Worm (Caenorhabditis elegans) whole organism, L1 larva: ENCODE results near the gene B0365.9.
A peak's percentile ranks its signal among the peaks of the same experiment; 100 is the strongest.

ENCODE experiments used
- C16A3.4 ChIP-seq: fragments of 150-350 bp; optimal IDR thresholded peaks from 2 replicates; lab custom pipeline; 2014; ENCODE audit warnings: missing biosample characterization, missing genetic modification characterization
- Y116A8C.19 ChIP-seq: sonication (generic microtip); optimal IDR thresholded peaks from 2 replicates; lab custom pipeline; 2016; ENCODE audit warnings: missing compliant biosample characterization, missing genetic modification characterization, borderline replicate concordance
- aha-1 ChIP-seq: fragments of 150-350 bp; optimal IDR thresholded peaks from 2 replicates; lab custom pipeline; 2014; ENCODE audit warnings: missing biosample characterization, missing genetic modification characterization
- ama-1 ChIP-seq: fragments of 150-350 bp; optimal IDR thresholded peaks from 2 replicates; lab custom pipeline; 2014
- ceh-63 ChIP-seq: fragments of 200-800 bp; sonication (Bioruptor generic); optimal IDR thresholded peaks from 2 replicates; lab custom pipeline; 2018; ENCODE audit warnings: mild to moderate bottlenecking, missing genetic modification characterization, missing compliant biosample characterization
- ceh-8 ChIP-seq: fragments of 200-800 bp; sonication (Bioruptor generic); optimal IDR thresholded peaks from 2 replicates; lab custom pipeline; 2018; ENCODE audit warnings: mild to moderate bottlenecking, missing genetic modification characterization, moderate library complexity, missing compliant biosample characterization
- ceh-82 ChIP-seq, 3 experiments: fragments of 150-350 bp in 1 of 3; sonication (generic microtip) in 2 of 3; optimal IDR thresholded peaks; 2 replicates each; lab custom pipeline; 2014 to 2017; ENCODE audit warnings: missing biosample characterization in 3 of 3, missing genetic modification characterization in 3 of 3
- ceh-88 ChIP-seq: fragments of 200-800 bp; sonication (Bioruptor generic); IDR thresholded peaks from 2 replicates; pipeline ENCODE4 v1.3.6; 2022; ENCODE audit warnings: missing genetic modification characterization, missing compliant biosample characterization
- ceh-90 ChIP-seq: sonication (generic microtip); optimal IDR thresholded peaks from 2 replicates; lab custom pipeline; 2016; ENCODE audit warnings: missing genetic modification characterization, missing compliant biosample characterization
- dpl-1 ChIP-seq, 3 experiments: fragments of 150-350 bp in 2 of 3; sonication (generic microtip) in 1 of 3; optimal IDR thresholded peaks; 2 replicates each; lab custom pipeline; 2014 to 2017; ENCODE audit warnings: missing biosample characterization in 3 of 3, missing genetic modification characterization in 3 of 3, missing genetic modification reagents in 3 of 3
- egl-27 ChIP-seq, 2 experiments: fragments of 150-350 bp in 1 of 2; sonication (generic microtip); optimal IDR thresholded peaks; 3 replicates each; lab custom pipeline; 2017 to 2018; ENCODE audit warnings: missing biosample characterization in 2 of 2, missing genetic modification characterization in 2 of 2, missing genetic modification reagents in 2 of 2
- elt-2 ChIP-seq: sonication (generic microtip); optimal IDR thresholded peaks from 2 replicates; lab custom pipeline; 2016; ENCODE audit warnings: missing genetic modification characterization, mild to moderate bottlenecking, inconsistent platforms, missing compliant biosample characterization, missing genetic modification reagents
- elt-3 ChIP-seq, 6 experiments: fragments of 150-350 bp in 1 of 6; sonication (generic microtip); optimal IDR thresholded peaks; 2 replicates each; lab custom pipeline; 2017 to 2018; ENCODE audit warnings: missing biosample characterization in 6 of 6, missing genetic modification characterization in 6 of 6, inconsistent platforms in 1 of 6
- fkh-10 ChIP-seq: sonication (generic microtip); optimal IDR thresholded peaks from 2 replicates; lab custom pipeline; 2017; ENCODE audit warnings: missing biosample characterization, missing genetic modification reagents, missing genetic modification characterization
- fkh-4 ChIP-seq: sonication (generic microtip); optimal IDR thresholded peaks from 2 replicates; lab custom pipeline; 2016; ENCODE audit warnings: missing compliant biosample characterization, missing genetic modification characterization, borderline replicate concordance
- fkh-8 ChIP-seq: sonication (generic microtip); optimal IDR thresholded peaks from 2 replicates; lab custom pipeline; 2016; ENCODE audit warnings: mild to moderate bottlenecking, missing genetic modification characterization, missing compliant biosample characterization
- fos-1 ChIP-seq: fragments of 150-350 bp; optimal IDR thresholded peaks from 2 replicates; lab custom pipeline; 2014; ENCODE audit warnings: missing biosample characterization, missing genetic modification characterization
- grh-1 ChIP-seq: fragments of 200-800 bp; sonication (Bioruptor generic); IDR thresholded peaks from 2 replicates; pipeline ENCODE4 v1.3.6; 2022; ENCODE audit warnings: missing genetic modification reagents, missing genetic modification characterization, missing compliant biosample characterization
- hlh-4 ChIP-seq: sonication (generic microtip); optimal IDR thresholded peaks from 2 replicates; lab custom pipeline; 2016; ENCODE audit warnings: mild to moderate bottlenecking, missing genetic modification characterization, missing compliant biosample characterization
- hpl-2 ChIP-seq: fragments of 150-350 bp; optimal IDR thresholded peaks from 2 replicates; lab custom pipeline; 2014; ENCODE audit warnings: missing biosample characterization, missing genetic modification reagents, missing genetic modification characterization
- irx-1 ChIP-seq: sonication (generic microtip); optimal IDR thresholded peaks from 2 replicates; lab custom pipeline; 2016; ENCODE audit warnings: missing genetic modification characterization, missing compliant biosample characterization
- isw-1 ChIP-seq: fragments of 200-800 bp; sonication (Bioruptor generic); IDR thresholded peaks from 2 replicates; pipeline ENCODE4 v1.3.6; 2022; ENCODE audit warnings: missing genetic modification characterization, missing compliant biosample characterization
- jun-1 ChIP-seq: fragments of 150-350 bp; optimal IDR thresholded peaks from 2 replicates; lab custom pipeline; 2014; ENCODE audit warnings: missing biosample characterization, missing genetic modification reagents, missing genetic modification characterization
- lin-13 ChIP-seq: fragments of 150-350 bp; optimal IDR thresholded peaks from 2 replicates; lab custom pipeline; 2014; ENCODE audit warnings: missing biosample characterization, missing genetic modification reagents, missing genetic modification characterization
- lin-15B ChIP-seq: fragments of 150-350 bp; sonication (generic microtip); optimal IDR thresholded peaks from 3 replicates; lab custom pipeline; 2014; ENCODE audit warnings: missing biosample characterization, missing genetic modification characterization
- lsy-2 ChIP-seq, 2 experiments: fragments of 150-350 bp; optimal IDR thresholded peaks; 2 replicates each; lab custom pipeline; 2014; ENCODE audit warnings: missing biosample characterization in 2 of 2, missing genetic modification characterization in 2 of 2
- mdl-1 ChIP-seq, 2 experiments: fragments of 150-350 bp; optimal IDR thresholded peaks; 2 replicates each; lab custom pipeline; 2014 to 2017; ENCODE audit warnings: missing biosample characterization in 2 of 2, missing genetic modification characterization in 2 of 2, inconsistent platforms in 1 of 2
- mep-1 ChIP-seq: fragments of 150-350 bp; optimal IDR thresholded peaks from 2 replicates; lab custom pipeline; 2014; ENCODE audit warnings: missing biosample characterization, missing genetic modification characterization
- nhr-11 ChIP-seq: fragments of 150-350 bp; optimal IDR thresholded peaks from 2 replicates; lab custom pipeline; 2014; ENCODE audit warnings: missing biosample characterization, missing genetic modification characterization
- nhr-12 ChIP-seq: sonication (generic microtip); optimal IDR thresholded peaks from 2 replicates; lab custom pipeline; 2017; ENCODE audit warnings: missing biosample characterization, missing genetic modification characterization
- nhr-47 ChIP-seq: sonication (generic microtip); optimal IDR thresholded peaks from 2 replicates; lab custom pipeline; 2016; ENCODE audit warnings: mild to moderate bottlenecking, missing genetic modification characterization, moderate library complexity, missing compliant biosample characterization
- nhr-71 ChIP-seq: sonication (generic microtip); optimal IDR thresholded peaks from 2 replicates; lab custom pipeline; 2016; ENCODE audit warnings: mild to moderate bottlenecking, missing genetic modification characterization, moderate library complexity, missing compliant biosample characterization
- nhr-76 ChIP-seq: sonication (generic microtip); optimal IDR thresholded peaks from 2 replicates; lab custom pipeline; 2017; ENCODE audit warnings: missing biosample characterization, missing genetic modification characterization
- nhr-77 ChIP-seq: fragments of 150-350 bp; optimal IDR thresholded peaks from 2 replicates; lab custom pipeline; 2014; ENCODE audit warnings: missing biosample characterization, missing genetic modification characterization
- nhr-84 ChIP-seq: sonication (generic microtip); optimal IDR thresholded peaks from 2 replicates; lab custom pipeline; 2017; ENCODE audit warnings: missing biosample characterization, missing genetic modification characterization
- nhr-85 ChIP-seq: sonication (generic microtip); peaks from one replicate; lab custom pipeline; 2016; ENCODE audit warnings: missing genetic modification characterization, inconsistent platforms, missing compliant biosample characterization
- nhr-90 ChIP-seq: sonication (generic microtip); optimal IDR thresholded peaks from 2 replicates; lab custom pipeline; 2016; ENCODE audit warnings: mild to moderate bottlenecking, missing genetic modification characterization, missing compliant biosample characterization; ENCODE audit not compliant: poor library complexity
- pqm-1 ChIP-seq: sonication (generic microtip); optimal IDR thresholded peaks from 3 replicates; lab custom pipeline; 2017; ENCODE audit warnings: missing biosample characterization, missing genetic modification characterization
- rnt-1 ChIP-seq: sonication (generic microtip); optimal IDR thresholded peaks from 2 replicates; lab custom pipeline; 2016; ENCODE audit warnings: mild to moderate bottlenecking, missing genetic modification characterization, moderate library complexity, missing compliant biosample characterization
- snpc-4 ChIP-seq: fragments of 150-350 bp; optimal IDR thresholded peaks from 2 replicates; lab custom pipeline; 2014; ENCODE audit warnings: missing biosample characterization, missing genetic modification characterization
- snu-23 ChIP-seq: sonication (generic microtip); optimal IDR thresholded peaks from 2 replicates; lab custom pipeline; 2016; ENCODE audit warnings: missing genetic modification characterization, missing compliant biosample characterization
- sptf-1 ChIP-seq: fragments of 150-350 bp; optimal IDR thresholded peaks from 2 replicates; lab custom pipeline; 2014; ENCODE audit warnings: missing biosample characterization, missing genetic modification characterization
- sup-37 ChIP-seq: fragments of 200-800 bp; sonication (Bioruptor generic); optimal IDR thresholded peaks from 2 replicates; lab custom pipeline; 2018; ENCODE audit warnings: mild to moderate bottlenecking, missing genetic modification characterization, missing compliant biosample characterization
- tbx-2 ChIP-seq: sonication (generic microtip); optimal IDR thresholded peaks from 2 replicates; lab custom pipeline; 2016; ENCODE audit warnings: missing genetic modification characterization, missing compliant biosample characterization
- unc-130 ChIP-seq: fragments of 150-350 bp; optimal IDR thresholded peaks from 2 replicates; lab custom pipeline; 2017; ENCODE audit warnings: missing biosample characterization, missing genetic modification characterization, inconsistent platforms
- unc-30 ChIP-seq: sonication (generic microtip); optimal IDR thresholded peaks from 2 replicates; lab custom pipeline; 2017; ENCODE audit warnings: missing biosample characterization, missing genetic modification characterization
- unc-62 ChIP-seq: fragments of 150-350 bp; optimal IDR thresholded peaks from 2 replicates; lab custom pipeline; 2014; ENCODE audit warnings: missing biosample characterization, missing genetic modification reagents, missing genetic modification characterization
- unc-98 ChIP-seq: fragments of 200-800 bp; sonication (Bioruptor generic); IDR thresholded peaks from 2 replicates; pipeline ENCODE4 v1.3.6; 2022; ENCODE audit warnings: missing genetic modification characterization, missing compliant biosample characterization
- xbp-1 ChIP-seq: sonication (generic microtip); optimal IDR thresholded peaks from 2 replicates; lab custom pipeline; 2016; ENCODE audit warnings: missing genetic modification characterization, missing compliant biosample characterization
- zag-1 ChIP-seq: fragments of 150-350 bp; optimal IDR thresholded peaks from 2 replicates; lab custom pipeline; 2014; ENCODE audit warnings: missing biosample characterization, missing genetic modification characterization
- zip-4 ChIP-seq: fragments of 200-800 bp; sonication (Bioruptor generic); optimal IDR thresholded peaks from 2 replicates; lab custom pipeline; 2018; ENCODE audit warnings: mild to moderate bottlenecking, missing genetic modification characterization, moderate library complexity, missing compliant biosample characterization
- ztf-11 ChIP-seq, 2 experiments: sonication (generic microtip); optimal IDR thresholded peaks; 2 replicates each; lab custom pipeline; 2016 to 2017; ENCODE audit warnings: missing genetic modification characterization in 2 of 2, missing biosample characterization in 1 of 2, missing compliant biosample characterization in 1 of 2

The B0365.9 gene

ce11 chrV:13085917-13086552, 47.3 kb downstream of the B0365.9 start (continued):
- TF ChIP-seq unc-98 (GFP tag; lab: Robert Waterston, UW) (no peak), nhr-77 (tag; lab: Kevin White, UChicago) (peak; percentile 64), snu-23 (GFP tag; lab: Kevin White, UChicago) (peak; percentile 85), sup-37 (GFP tag; lab: Kevin White, UChicago) (peak; percentile 61), C16A3.4 (peak; percentile 51), jun-1 (tag; lab: Kevin White, UChicago) (peak; percentile 64), fos-1 (tag; lab: Kevin White, UChicago) (peak; percentile 6), aha-1 (tag; lab: Kevin White, UChicago) (no peak), fkh-4 (peak; percentile 11), mep-1 (tag; lab: Kevin White, UChicago) (peak; percentile 50), grh-1 (GFP tag; lab: Robert Waterston, UW) (peak; percentile 65), nhr-71 (tag; lab: Kevin White, UChicago) (peak; percentile 93), mdl-1 (tag; optimal IDR thresholded peaks at IDR 0.05; lab: Kevin White, UChicago) (peak in 1 of 2 experiments; percentile 40), lin-13 (peak; percentile 65), elt-2 (tag; lab: Kevin White, UChicago) (peak; percentile 24), sptf-1 (no peak), nhr-12 (tag; lab: Kevin White, UChicago) (no peak), egl-27 (tag; optimal IDR thresholded peaks at IDR 0.05; lab: Kevin White, UChicago) (peak; percentile 43 to 48), ceh-8 (GFP tag; lab: Kevin White, UChicago) (no peak), xbp-1 (peak; percentile 61), isw-1 (GFP tag; lab: Robert Waterston, UW) (no peak; the same call in 1 of the 2 replicates), elt-3 (tag; optimal IDR thresholded peaks at IDR 0.05; lab: Kevin White, UChicago) (peak in 1 of 6 experiments; percentile 32), hlh-4 (tag; lab: Kevin White, UChicago) (no peak), irx-1 (tag; lab: Kevin White, UChicago) (peak; percentile 40), unc-130 (tag; lab: Kevin White, UChicago) (peak; percentile 71), lin-15B (tag; lab: Kevin White, UChicago) (peak; percentile 16), ceh-82 (tag; optimal IDR thresholded peaks at IDR 0.05; lab: Kevin White, UChicago) (peak; percentile 57 to 86 (median 62)), ceh-90 (tag; lab: Kevin White, UChicago) (no peak), unc-62 (GFP tag; lab: Kevin White, UChicago) (peak; percentile 55), zip-4 (GFP tag; lab: Kevin White, UChicago) (peak; percentile 46), ama-1 (lab: Kevin White, UChicago) (no peak), ztf-11 (tag; optimal IDR thresholded peaks at IDR 0.05; lab: Kevin White, UChicago) (peak in 1 of 2 experiments; percentile 46), nhr-90 (tag; lab: Kevin White, UChicago) (peak; percentile 61), pqm-1 (no peak), lsy-2 (tag; optimal IDR thresholded peaks at IDR 0.05; lab: Kevin White, UChicago) (peak; percentile 66 to 68), rnt-1 (peak; percentile 88), nhr-84 (tag; lab: Kevin White, UChicago) (no peak), dpl-1 (GFP tag; optimal IDR thresholded peaks at IDR 0.05; lab: Kevin White, UChicago) (peak in 2 of 3 experiments; percentile 22 to 38), ceh-88 (GFP tag; lab: Robert Waterston, UW) (0 out of 2 replicates have a peak, but pooled peaks have one; percentile 29), fkh-10 (GFP tag; lab: Kevin White, UChicago) (no peak), unc-30 (no peak), nhr-85 (tag; lab: Kevin White, UChicago) (peak; percentile 85), ceh-63 (GFP tag; lab: Kevin White, UChicago) (no peak), nhr-47 (peak; percentile 73), tbx-2 (tag; lab: Kevin White, UChicago) (peak; percentile 70), snpc-4 (tag; lab: Kevin White, UChicago) (no peak), zag-1 (tag; lab: Kevin White, UChicago) (no peak), hpl-2 (GFP tag; lab: Kevin White, UChicago) (no peak), nhr-76 (tag; lab: Kevin White, UChicago) (no peak), fkh-8 (tag; lab: Kevin White, UChicago) (peak; percentile 71), Y116A8C.19 (tag; lab: Kevin White, UChicago) (no peak), nhr-11 (tag; lab: Kevin White, UChicago) (peak; percentile 28)
